Worm (Caenorhabditis elegans): ENCODE data around the gene C07E3.10.

The C07E3.10 gene

ce11 chrII:10396578-10396977 lies 50.4 kb downstream of the C07E3.10 start, which contains the start of gene T09F3.5:
Gene T09F3.5 (plus strand): TSS chrII:10396878.
- TF ChIP-seq ztf-29 (GFP tag; IDR thresholded peaks at IDR 0.05) (no peak), ztf-23 (GFP tag; IDR thresholded peaks at IDR 0.05) (no peak), med-1 (GFP tag; optimal IDR thresholded peaks at IDR 0.05; ENCODE audit: insufficient read depth) (no peak), T22C8.4 (GFP tag; IDR thresholded peaks at IDR 0.05) (no peak), tab-1 (GFP tag; IDR thresholded peaks at IDR 0.05) (no peak), cog-1 (tag; optimal IDR thresholded peaks at IDR 0.05) (no peak), flt-1 (GFP tag; IDR thresholded peaks at IDR 0.05) (no peak), ref-1 (GFP tag; conservative IDR thresholded peaks at IDR 0.05) (no peak), klf-2 (GFP tag; conservative IDR thresholded peaks at IDR 0.05) (no peak)
